Fruit fly (Drosophila melanogaster) whole organism, prepupa: ENCODE data around the gene CG42375.

Source experiments
- Blimp-1 ChIP-seq: fragments of 200-800 bp; sonication (Bioruptor generic); optimal IDR thresholded peaks from 3 replicates; lab custom pipeline; 2017; ENCODE audit warnings: missing biosample characterization, missing genetic modification characterization, mild to moderate bottlenecking, moderate library complexity, missing genetic modification reagents
- CG10631 ChIP-seq: fragments of 200-800 bp; sonication (Bioruptor generic); optimal IDR thresholded peaks from 2 replicates; lab custom pipeline; 2016; ENCODE audit warnings: missing biosample characterization, missing genetic modification characterization
- CG11762 ChIP-seq: fragments of 200-800 bp; sonication (Bioruptor generic); optimal IDR thresholded peaks from 3 replicates; lab custom pipeline; 2016; ENCODE audit warnings: missing biosample characterization, missing genetic modification characterization; ENCODE audit not compliant: insufficient read depth
- CG11902 ChIP-seq: fragments of 200-800 bp; sonication (Bioruptor generic); optimal IDR thresholded peaks from 3 replicates; lab custom pipeline; 2016; ENCODE audit warnings: missing biosample characterization, missing genetic modification characterization
- CG15336 ChIP-seq: fragments of 200-800 bp; sonication (Bioruptor generic); IDR thresholded peaks from 2 replicates; pipeline ENCODE4 v1.3.6; 2022; ENCODE audit warnings: missing biosample characterization, missing genetic modification characterization
- CG16779 ChIP-seq: fragments of 200-800 bp; sonication (Bioruptor generic); optimal IDR thresholded peaks from 3 replicates; lab custom pipeline; 2017; ENCODE audit warnings: missing biosample characterization, mild to moderate bottlenecking, missing genetic modification characterization
- CG3032 ChIP-seq: fragments of 200-800 bp; optimal IDR thresholded peaks from 2 replicates; lab custom pipeline; 2019; ENCODE audit warnings: missing biosample characterization, mild to moderate bottlenecking, missing genetic modification characterization, moderate library complexity
- CG31627 ChIP-seq: fragments of 200-800 bp; sonication (Bioruptor generic); optimal IDR thresholded peaks from 3 replicates; lab custom pipeline; 2016; ENCODE audit warnings: missing biosample characterization, missing genetic modification characterization
- CG32006 ChIP-seq: fragments of 200-800 bp; sonication (Bioruptor generic); optimal IDR thresholded peaks from 3 replicates; lab custom pipeline; 2017; ENCODE audit warnings: missing biosample characterization, mild to moderate bottlenecking, missing genetic modification characterization
- CG34406 ChIP-seq: fragments of 200-800 bp; sonication (Bioruptor generic); optimal IDR thresholded peaks from 3 replicates; lab custom pipeline; 2016; ENCODE audit warnings: missing biosample characterization, missing genetic modification characterization
- CG3919 ChIP-seq: fragments of 200-800 bp; sonication (Bioruptor generic); optimal IDR thresholded peaks from 3 replicates; lab custom pipeline; 2016; ENCODE audit warnings: missing biosample characterization, missing genetic modification characterization
- CG4318 ChIP-seq: fragments of 200-800 bp; sonication (Bioruptor generic); optimal IDR thresholded peaks from 3 replicates; lab custom pipeline; 2017; ENCODE audit warnings: missing biosample characterization, mild to moderate bottlenecking, missing genetic modification characterization
- CG6163 ChIP-seq: fragments of 200-800 bp; sonication (Bioruptor generic); IDR thresholded peaks from 3 replicates; pipeline ENCODE4 v1.3.6; 2022; ENCODE audit warnings: missing biosample characterization, missing genetic modification characterization
- CG6808 ChIP-seq: fragments of 200-800 bp; sonication (Bioruptor generic); optimal IDR thresholded peaks from 3 replicates; lab custom pipeline; 2017; ENCODE audit warnings: missing biosample characterization, missing genetic modification characterization, mild to moderate bottlenecking, moderate library complexity, missing genetic modification reagents
- CG7368 ChIP-seq: fragments of 200-800 bp; sonication (Bioruptor generic); optimal IDR thresholded peaks from 3 replicates; lab custom pipeline; 2016; ENCODE audit warnings: missing biosample characterization, missing genetic modification characterization
- CG8119 ChIP-seq: fragments of 200-800 bp; sonication (Bioruptor generic); IDR thresholded peaks from 3 replicates; pipeline ENCODE4 v1.3.6; 2022; ENCODE audit warnings: missing biosample characterization, missing genetic modification characterization
- CG8632 ChIP-seq: fragments of 200-800 bp; sonication (Bioruptor generic); optimal IDR thresholded peaks from 3 replicates; lab custom pipeline; 2016; ENCODE audit warnings: missing biosample characterization, missing genetic modification characterization
- CG9139 ChIP-seq: fragments of 200-800 bp; sonication (Bioruptor generic); optimal IDR thresholded peaks from 3 replicates; lab custom pipeline; 2017; ENCODE audit warnings: missing biosample characterization, mild to moderate bottlenecking, missing genetic modification characterization
- Eip78C ChIP-seq: fragments of 200-800 bp; sonication (Bioruptor generic); peaks from one replicate; lab custom pipeline; 2016; ENCODE audit warnings: missing biosample characterization, missing genetic modification characterization
- Eip93F ChIP-seq: fragments of 200-800 bp; sonication (Bioruptor generic); optimal IDR thresholded peaks from 2 replicates; lab custom pipeline; 2016; ENCODE audit warnings: missing biosample characterization, mild to moderate bottlenecking, missing genetic modification characterization
- Ets21C ChIP-seq: fragments of 200-800 bp; sonication (Bioruptor generic); optimal IDR thresholded peaks from 3 replicates; lab custom pipeline; 2016; ENCODE audit warnings: missing biosample characterization, missing genetic modification characterization
- Ets96B ChIP-seq: fragments of 200-800 bp; optimal IDR thresholded peaks from 2 replicates; lab custom pipeline; 2019; ENCODE audit warnings: missing biosample characterization, mild to moderate bottlenecking, missing genetic modification characterization, moderate library complexity
- Gug ChIP-seq: fragments of 200-800 bp; sonication (Bioruptor generic); IDR thresholded peaks from 2 replicates; pipeline ENCODE4 v1.3.6; 2022; ENCODE audit warnings: missing biosample characterization, missing genetic modification characterization
- Hr39 ChIP-seq: fragments of 200-800 bp; sonication (Bioruptor generic); optimal IDR thresholded peaks from 2 replicates; lab custom pipeline; 2016; ENCODE audit warnings: missing biosample characterization, missing genetic modification characterization
- Hr4 ChIP-seq: fragments of 200-800 bp; sonication (Bioruptor generic); optimal IDR thresholded peaks from 3 replicates; lab custom pipeline; 2016; ENCODE audit warnings: missing biosample characterization, missing genetic modification characterization
- Lpt ChIP-seq: fragments of 200-800 bp; sonication (Bioruptor generic); optimal IDR thresholded peaks from 3 replicates; lab custom pipeline; 2016; ENCODE audit warnings: missing biosample characterization, missing genetic modification characterization
- Met ChIP-seq: fragments of 200-800 bp; sonication (Bioruptor generic); optimal IDR thresholded peaks from 3 replicates; lab custom pipeline; 2016; ENCODE audit warnings: missing biosample characterization, missing genetic modification characterization
- OdsH ChIP-seq: fragments of 200-800 bp; sonication (Bioruptor generic); optimal IDR thresholded peaks from 3 replicates; lab custom pipeline; 2016; ENCODE audit warnings: missing biosample characterization, missing genetic modification characterization
- Sox102F ChIP-seq: fragments of 200-800 bp; sonication (Bioruptor generic); optimal IDR thresholded peaks from 2 replicates; lab custom pipeline; 2016; ENCODE audit warnings: missing biosample characterization, mild to moderate bottlenecking, missing genetic modification characterization
- Sox15 ChIP-seq: fragments of 200-800 bp; sonication (Bioruptor generic); optimal IDR thresholded peaks from 3 replicates; lab custom pipeline; 2016; ENCODE audit warnings: missing biosample characterization, missing genetic modification characterization
- achi ChIP-seq: fragments of 200-800 bp; sonication (Bioruptor generic); optimal IDR thresholded peaks from 3 replicates; lab custom pipeline; 2016; ENCODE audit warnings: missing biosample characterization, missing genetic modification characterization
- acj6 ChIP-seq: fragments of 200-800 bp; sonication (Bioruptor generic); optimal IDR thresholded peaks from 3 replicates; lab custom pipeline; 2016; ENCODE audit warnings: missing biosample characterization, missing genetic modification characterization
- dac ChIP-seq: fragments of 200-800 bp; sonication (Bioruptor generic); optimal IDR thresholded peaks from 2 replicates; lab custom pipeline; 2017; ENCODE audit warnings: missing biosample characterization, mild to moderate bottlenecking, missing genetic modification characterization
- dsx ChIP-seq: fragments of 200-800 bp; optimal IDR thresholded peaks from 3 replicates; lab custom pipeline; 2019; ENCODE audit warnings: missing biosample characterization, mild to moderate bottlenecking, missing genetic modification characterization, moderate library complexity; ENCODE audit not compliant: poor library complexity, severe bottlenecking
- eg ChIP-seq: fragments of 200-800 bp; sonication (Bioruptor generic); IDR thresholded peaks from 3 replicates; pipeline ENCODE4 v1.3.6; 2022; ENCODE audit warnings: missing biosample characterization, missing genetic modification characterization
- fd59A ChIP-seq: fragments of 200-800 bp; sonication (Bioruptor generic); optimal IDR thresholded peaks from 2 replicates; lab custom pipeline; 2017; ENCODE audit warnings: missing biosample characterization, mild to moderate bottlenecking, missing genetic modification characterization, missing genetic modification reagents
- fd85E ChIP-seq: fragments of 200-800 bp; sonication (Bioruptor generic); optimal IDR thresholded peaks from 3 replicates; lab custom pipeline; 2016; ENCODE audit warnings: missing biosample characterization, missing genetic modification characterization
- fkh ChIP-seq: fragments of 200-800 bp; sonication (Bioruptor generic); optimal IDR thresholded peaks from 3 replicates; lab custom pipeline; 2017; ENCODE audit warnings: missing biosample characterization, mild to moderate bottlenecking, missing genetic modification characterization, moderate library complexity
- lz ChIP-seq: fragments of 200-800 bp; sonication (Bioruptor generic); optimal IDR thresholded peaks from 3 replicates; lab custom pipeline; 2016; ENCODE audit warnings: missing biosample characterization, missing genetic modification characterization
- salr ChIP-seq, 2 experiments: fragments of 200-800 bp; sonication (Bioruptor generic); optimal IDR thresholded peaks; 3 replicates each; lab custom pipeline; 2016 to 2018; ENCODE audit warnings: missing biosample characterization in 2 of 2, missing genetic modification characterization in 2 of 2, mild to moderate bottlenecking in 1 of 2
- topi ChIP-seq: fragments of 200-800 bp; sonication (Bioruptor generic); optimal IDR thresholded peaks from 3 replicates; lab custom pipeline; 2016; ENCODE audit warnings: missing biosample characterization, missing genetic modification characterization
- vri ChIP-seq: fragments of 200-800 bp; sonication (Bioruptor generic); optimal IDR thresholded peaks from 3 replicates; lab custom pipeline; 2016; ENCODE audit warnings: missing biosample characterization, mild to moderate bottlenecking, missing genetic modification characterization

The CG42375 gene

DNA sequence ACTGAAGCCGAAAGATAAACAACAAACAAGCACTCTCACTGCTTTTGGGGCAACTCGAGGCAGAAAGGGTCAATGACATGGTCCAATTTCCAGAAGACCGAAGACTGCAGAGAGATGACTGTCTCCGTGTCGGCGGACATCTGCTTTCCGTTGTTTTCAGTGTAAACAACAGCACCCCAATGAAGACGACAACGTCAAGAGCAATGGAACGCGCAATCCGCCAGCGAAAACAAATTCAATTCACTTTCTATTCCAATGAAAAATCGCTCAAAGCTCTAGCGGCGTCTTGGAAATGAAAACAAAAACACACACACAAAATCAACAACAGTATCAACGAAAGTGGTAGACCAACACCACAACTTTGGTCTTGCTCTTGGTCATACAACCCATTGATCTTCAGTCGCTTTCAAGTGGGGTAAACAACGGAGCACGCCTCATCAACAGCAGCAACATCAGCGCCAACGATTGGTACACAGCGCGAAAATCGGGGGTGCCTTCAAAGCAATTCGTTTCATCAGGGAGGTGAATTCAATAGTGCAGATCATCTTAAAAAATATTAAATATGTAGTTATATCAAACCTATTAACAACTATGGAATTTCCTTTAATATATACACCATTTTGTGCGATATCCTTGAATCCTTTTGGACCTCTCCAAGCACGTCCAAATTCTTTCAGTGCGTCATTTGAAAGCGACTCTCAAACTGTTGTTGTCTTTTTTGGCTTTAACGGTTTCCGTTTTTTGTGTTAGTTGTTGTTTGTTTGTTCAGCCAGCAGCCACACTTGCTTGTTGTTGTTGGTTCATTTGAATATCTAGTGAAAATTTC, 38.3 kb downstream of the CG42375 start (continued):
- TF ChIP-seq salr (GFP tag; optimal IDR thresholded peaks at IDR 0.05; lab: Kevin White, UChicago): peak in 1 of 2 experiments; percentile 41
- TF ChIP-seq Hr39 (GFP tag; lab: Kevin White, UChicago): no peak
- TF ChIP-seq vri (GFP tag; lab: Kevin White, UChicago): no peak
- TF ChIP-seq acj6: no peak
- TF ChIP-seq fkh: peak; percentile 65

DNA sequence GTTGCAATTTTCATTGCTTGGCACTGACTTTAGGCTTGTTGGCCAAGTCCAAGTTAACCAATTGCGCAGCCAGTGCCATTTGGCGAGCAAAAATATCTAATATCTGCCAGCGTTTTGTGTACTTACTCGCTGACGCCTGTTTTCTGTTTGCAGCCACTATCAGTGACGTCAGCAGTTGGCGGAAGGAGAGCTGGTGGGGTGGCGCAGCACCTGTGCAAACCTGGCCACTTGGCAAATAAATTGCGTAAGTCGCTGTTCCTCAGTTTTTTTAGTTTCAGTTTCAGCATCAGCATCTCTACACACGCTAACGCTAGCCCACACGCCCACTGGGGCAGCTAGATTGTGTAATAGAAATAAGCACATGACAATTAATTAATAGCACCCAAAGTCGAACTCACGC, 39.6 kb downstream of the CG42375 start:
- TF ChIP-seq CG8119 (0 out of 3 replicates have a peak, but pooled peaks have one; percentile 12), CG4318 (GFP tag; lab: Kevin White, UChicago) (no peak), fkh (peak; percentile 78), CG9139 (no peak), Gug (no peak), CG31627 (GFP tag; lab: Kevin White, UChicago) (no peak)

dm6 chr3R:13820483-13820882, 41.1 kb downstream of the CG42375 start:
- TF ChIP-seq fkh: peak; percentile 83
- no peak for TF ChIP-seq CG32006 (GFP tag; lab: Kevin White, UChicago)
- TF ChIP-seq, all 60 proteins: peak for 1

DNA sequence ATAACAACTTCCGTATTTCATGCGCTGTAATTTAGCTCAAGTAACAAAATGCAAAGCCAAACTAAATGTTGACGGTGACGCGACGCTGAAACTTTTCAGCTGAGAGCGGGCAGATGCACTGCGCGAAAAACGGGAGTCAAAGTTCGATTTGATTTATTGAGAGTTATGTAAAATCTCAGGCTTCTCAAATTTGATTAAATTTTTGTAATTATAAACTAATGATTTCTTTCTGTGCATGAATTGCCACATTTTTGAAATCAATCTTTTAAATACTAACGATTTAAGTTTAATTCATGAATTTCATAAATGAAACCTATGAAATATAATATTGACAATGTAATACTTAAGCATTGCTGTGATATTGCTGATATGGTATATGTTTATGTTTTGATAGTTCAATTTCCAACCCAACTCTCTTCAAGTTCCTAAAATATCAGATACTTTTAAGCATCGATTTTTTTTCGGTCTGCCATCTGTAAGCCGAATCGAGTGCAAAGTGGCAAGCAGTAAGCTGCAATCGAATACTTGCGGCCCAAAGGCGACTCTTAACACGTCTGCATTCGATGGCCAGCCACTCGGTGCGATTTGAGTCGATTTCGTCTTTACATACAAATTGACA, 43.3 kb downstream of the CG42375 start:
- TF ChIP-seq topi (GFP tag; lab: Kevin White, UChicago): peak; percentile 36
- no peak for TF ChIP-seq vri (GFP tag; lab: Kevin White, UChicago)
- TF ChIP-seq CG32006 (GFP tag; lab: Kevin White, UChicago): peak; percentile 60
- TF ChIP-seq CG11902: no peak
- TF ChIP-seq achi (GFP tag; lab: Kevin White, UChicago): peak; percentile 12
- peak; percentile 85 for TF ChIP-seq Eip78C (GFP tag; lab: Kevin White, UChicago)
- no peak for TF ChIP-seq dsx (GFP tag; lab: Kevin White, UChicago)
- peak; percentile 54 for TF ChIP-seq Met (GFP tag; lab: Kevin White, UChicago)
- TF ChIP-seq CG16779: no peak
- no peak for TF ChIP-seq eg (GFP tag; lab: Robert Waterston, UW)
- TF ChIP-seq lz (GFP tag; lab: Kevin White, UChicago): no peak
- TF ChIP-seq Lpt: no peak
- TF ChIP-seq Hr4 (GFP tag; lab: Kevin White, UChicago): peak; percentile 55
- TF ChIP-seq dac (GFP tag; lab: Kevin White, UChicago): no peak
- no peak for TF ChIP-seq Blimp-1 (GFP tag; lab: Kevin White, UChicago)
- TF ChIP-seq CG34406 (GFP tag; lab: Kevin White, UChicago): no peak
- TF ChIP-seq fd85E (GFP tag; lab: Kevin White, UChicago): no peak
- peak; percentile 45 for TF ChIP-seq Sox102F (GFP tag; lab: Kevin White, UChicago)
- TF ChIP-seq Ets96B (tag; lab: Kevin White, UChicago): no peak
- 0 out of 3 replicates have a peak, but pooled peaks have one; percentile 17 for TF ChIP-seq CG6163 (GFP tag; lab: Robert Waterston, UW)
- peak; percentile 45; the same call in 1 of the 2 replicates for TF ChIP-seq CG15336 (GFP tag; lab: Robert Waterston, UW)
- no peak for TF ChIP-seq Sox15 (GFP tag; lab: Kevin White, UChicago)
- TF ChIP-seq Gug: no peak
- no peak for TF ChIP-seq Ets21C
- TF ChIP-seq CG11762: no peak
- no peak for TF ChIP-seq fkh
- TF ChIP-seq Eip93F (GFP tag; lab: Kevin White, UChicago): no peak
- TF ChIP-seq CG6808: no peak
- peak; percentile 48 for TF ChIP-seq CG31627 (GFP tag; lab: Kevin White, UChicago)
- no peak for TF ChIP-seq CG3919 (GFP tag; lab: Kevin White, UChicago)
- TF ChIP-seq CG4318 (GFP tag; lab: Kevin White, UChicago): no peak
- peak; percentile 40 for TF ChIP-seq OdsH
- TF ChIP-seq CG3032: no peak
- TF ChIP-seq CG7368 (GFP tag; lab: Kevin White, UChicago): no peak
- TF ChIP-seq CG8632: peak; percentile 5
- no peak for TF ChIP-seq CG10631
- TF ChIP-seq CG8119: no peak; the same call in 2 of the 3 replicates
- no peak for TF ChIP-seq fd59A (GFP tag; lab: Kevin White, UChicago)
